Fruit fly (Drosophila melanogaster) whole organism, embryonic: ENCODE results near the gene CG6959.

Source experiments
- CG11504 ChIP-seq: fragments of 200-800 bp; sonication (Bioruptor generic); optimal IDR thresholded peaks from 3 replicates; lab custom pipeline; 2019; ENCODE audit warnings: missing biosample characterization, mild to moderate bottlenecking, missing genetic modification characterization, moderate library complexity
- CG14965 ChIP-seq: fragments of 200-800 bp; sonication (Bioruptor generic); optimal IDR thresholded peaks from 2 replicates; lab custom pipeline; 2016; ENCODE audit warnings: missing biosample characterization, missing genetic modification characterization, borderline replicate concordance
- CG1603 ChIP-seq: fragments of 200-800 bp; sonication (Bioruptor generic); optimal IDR thresholded peaks from 2 replicates; lab custom pipeline; 2019; ENCODE audit warnings: missing biosample characterization, mild to moderate bottlenecking, missing genetic modification characterization, moderate library complexity
- CG16863 ChIP-seq: fragments of 200-800 bp; sonication (Bioruptor generic); optimal IDR thresholded peaks from 3 replicates; lab custom pipeline; 2016; ENCODE audit warnings: missing biosample characterization, missing genetic modification characterization
- CG2678 ChIP-seq: fragments of 200-800 bp; sonication (Bioruptor generic); optimal IDR thresholded peaks from 3 replicates; lab custom pipeline; 2019; ENCODE audit warnings: missing biosample characterization, mild to moderate bottlenecking, missing genetic modification characterization, moderate library complexity
- CG3407 ChIP-seq: fragments of 200-800 bp; sonication (Bioruptor generic); optimal IDR thresholded peaks from 2 replicates; lab custom pipeline; 2018; ENCODE audit warnings: missing biosample characterization, mild to moderate bottlenecking, missing genetic modification characterization
- CG34224 ChIP-seq: fragments of 200-800 bp; sonication (Bioruptor generic); IDR thresholded peaks from 3 replicates; pipeline ENCODE4 v1.3.6; 2022; ENCODE audit warnings: missing biosample characterization, missing genetic modification characterization; ENCODE audit not compliant: partially characterized antibody
- CG3847 ChIP-seq: fragments of 200-800 bp; sonication (Bioruptor generic); IDR thresholded peaks from 2 replicates; pipeline ENCODE4 v1.3.6; 2022; ENCODE audit warnings: missing biosample characterization, missing genetic modification characterization
- CG42726 ChIP-seq: fragments of 200-800 bp; sonication (Bioruptor generic); IDR thresholded peaks from 2 replicates; pipeline ENCODE4 v1.3.6; 2022; ENCODE audit warnings: missing biosample characterization, missing genetic modification characterization; ENCODE audit not compliant: partially characterized antibody
- CG7839 ChIP-seq: fragments of 200-800 bp; sonication (Bioruptor generic); optimal IDR thresholded peaks from 3 replicates; lab custom pipeline; 2018; ENCODE audit warnings: missing biosample characterization, mild to moderate bottlenecking, missing genetic modification characterization, moderate library complexity
- CG8089 ChIP-seq: fragments of 200-800 bp; sonication (Bioruptor generic); optimal IDR thresholded peaks from 3 replicates; lab custom pipeline; 2016; ENCODE audit warnings: missing biosample characterization, missing genetic modification characterization
- Dll ChIP-seq: fragments of 200-800 bp; sonication (Bioruptor generic); IDR thresholded peaks from 4 replicates; pipeline ENCODE4 v1.3.6; 2022; ENCODE audit warnings: missing biosample characterization, missing genetic modification characterization; ENCODE audit not compliant: partially characterized antibody
- E2f2 ChIP-seq: fragments of 200-800 bp; sonication (Bioruptor generic); IDR thresholded peaks from 2 replicates; pipeline ENCODE4 v1.3.6; 2022; ENCODE audit warnings: missing biosample characterization, missing genetic modification characterization
- HLH4C ChIP-seq: fragments of 200-800 bp; sonication (Bioruptor generic); IDR thresholded peaks from 3 replicates; pipeline ENCODE4 v1.3.6; 2022; ENCODE audit warnings: missing biosample characterization, missing genetic modification characterization; ENCODE audit not compliant: partially characterized antibody
- HmgD ChIP-seq: fragments of 200-800 bp; sonication (Bioruptor generic); optimal IDR thresholded peaks from 3 replicates; lab custom pipeline; 2016; ENCODE audit warnings: missing biosample characterization, missing genetic modification characterization
- Hr78 ChIP-seq, 2 experiments: fragments of 200-800 bp in 1 of 2; fragments of >200 bp in 1 of 2; sonication (Bioruptor generic) in 1 of 2; optimal IDR thresholded peaks; 2 replicates each; lab custom pipeline; 2017 to 2019; ENCODE audit warnings: missing biosample characterization in 2 of 2, missing genetic modification characterization in 2 of 2, mild to moderate bottlenecking in 1 of 2, moderate library complexity in 1 of 2
- Oli ChIP-seq: fragments of 200-800 bp; sonication (Bioruptor generic); optimal IDR thresholded peaks from 2 replicates; lab custom pipeline; 2018; ENCODE audit warnings: missing biosample characterization, mild to moderate bottlenecking, missing genetic modification characterization, moderate library complexity
- Opbp ChIP-seq: fragments of 200-800 bp; sonication (Bioruptor generic); IDR thresholded peaks from 3 replicates; pipeline ENCODE4 v1.3.6; 2022; ENCODE audit warnings: missing biosample characterization, missing genetic modification characterization; ENCODE audit not compliant: partially characterized antibody
- Trl ChIP-seq, 3 experiments: fragments of >200 bp in 2 of 3; fragments of 200-800 bp in 1 of 3; sonication (Bioruptor generic) in 1 of 3; optimal IDR thresholded peaks; 2 replicates in 1 of 3; 3 replicates in 2 of 3; lab custom pipeline; 2016 to 2017; ENCODE audit warnings: missing biosample characterization in 1 of 3, missing genetic modification characterization in 1 of 3
- Vsx1 ChIP-seq: fragments of 200-800 bp; sonication (Bioruptor generic); optimal IDR thresholded peaks from 2 replicates; lab custom pipeline; 2017; ENCODE audit warnings: missing biosample characterization, mild to moderate bottlenecking, missing genetic modification characterization, missing genetic modification reagents
- ato ChIP-seq: fragments of 200-800 bp; sonication (Bioruptor generic); IDR thresholded peaks from 2 replicates; pipeline ENCODE4 v1.3.6; 2022; ENCODE audit warnings: missing biosample characterization, missing genetic modification characterization; ENCODE audit not compliant: partially characterized antibody
- az2 ChIP-seq: fragments of 200-800 bp; sonication (Bioruptor generic); optimal IDR thresholded peaks from 3 replicates; lab custom pipeline; 2016; ENCODE audit warnings: missing biosample characterization, missing genetic modification characterization
- bigmax ChIP-seq: fragments of 200-800 bp; sonication (Bioruptor generic); optimal IDR thresholded peaks from 2 replicates; lab custom pipeline; 2018; ENCODE audit warnings: missing biosample characterization, mild to moderate bottlenecking, missing genetic modification characterization
- cato ChIP-seq: fragments of 200-800 bp; sonication (Bioruptor generic); optimal IDR thresholded peaks from 2 replicates; lab custom pipeline; 2016; ENCODE audit warnings: missing biosample characterization, missing genetic modification characterization, borderline replicate concordance
- chinmo ChIP-seq: fragments of 200-800 bp; sonication (Bioruptor generic); IDR thresholded peaks from 4 replicates; pipeline ENCODE4 v1.3.6; 2022; ENCODE audit warnings: missing biosample characterization, missing genetic modification characterization; ENCODE audit not compliant: partially characterized antibody
- croc ChIP-seq: fragments of 200-800 bp; sonication (Bioruptor generic); conservative IDR thresholded peaks from 3 replicates; pipeline ENCODE4 v1.3.6; 2022; ENCODE audit warnings: missing biosample characterization, missing genetic modification characterization
- da ChIP-seq: fragments of 200-800 bp; sonication (Bioruptor generic); optimal IDR thresholded peaks from 2 replicates; lab custom pipeline; 2016; ENCODE audit warnings: missing biosample characterization, missing genetic modification characterization
- danr ChIP-seq: fragments of 200-800 bp; sonication (Bioruptor generic); IDR thresholded peaks from 2 replicates; pipeline ENCODE4 v1.3.6; 2022; ENCODE audit warnings: missing biosample characterization, missing genetic modification characterization
- dmrt99B ChIP-seq: fragments of 200-800 bp; sonication (Bioruptor generic); optimal IDR thresholded peaks from 2 replicates; lab custom pipeline; 2018; ENCODE audit warnings: missing biosample characterization, mild to moderate bottlenecking, missing genetic modification characterization, moderate library complexity
- en ChIP-seq: fragments of 200-800 bp; sonication (Bioruptor generic); optimal IDR thresholded peaks from 2 replicates; lab custom pipeline; 2016; ENCODE audit warnings: missing biosample characterization, missing genetic modification characterization
- fd96Cb ChIP-seq: fragments of 200-800 bp; sonication (Bioruptor generic); optimal IDR thresholded peaks from 2 replicates; lab custom pipeline; 2018; ENCODE audit warnings: missing biosample characterization, mild to moderate bottlenecking, missing genetic modification characterization, moderate library complexity
- ham ChIP-seq: fragments of 200-800 bp; sonication (Bioruptor generic); IDR thresholded peaks from 2 replicates; pipeline ENCODE4 v1.3.6; 2022; ENCODE audit warnings: missing biosample characterization, missing genetic modification characterization
- hbn ChIP-seq: fragments of 200-800 bp; sonication (Bioruptor generic); IDR thresholded peaks from 2 replicates; pipeline ENCODE4 v1.3.6; 2022; ENCODE audit warnings: missing biosample characterization, missing genetic modification characterization; ENCODE audit not compliant: partially characterized antibody
- jumu ChIP-seq: fragments of 200-800 bp; sonication (Bioruptor generic); optimal IDR thresholded peaks from 3 replicates; lab custom pipeline; 2016; ENCODE audit warnings: missing biosample characterization, missing genetic modification characterization
- kay ChIP-seq: fragments of 200-800 bp; sonication (Bioruptor generic); optimal IDR thresholded peaks from 2 replicates; lab custom pipeline; 2016; ENCODE audit warnings: missing biosample characterization, missing genetic modification characterization
- lab ChIP-seq: fragments of 200-800 bp; sonication (Bioruptor generic); optimal IDR thresholded peaks from 3 replicates; lab custom pipeline; 2017; ENCODE audit warnings: missing biosample characterization, missing genetic modification characterization, mild to moderate bottlenecking, moderate library complexity, missing genetic modification reagents
- nau ChIP-seq: fragments of 200-800 bp; sonication (Bioruptor generic); optimal IDR thresholded peaks from 3 replicates; lab custom pipeline; 2017; ENCODE audit warnings: missing biosample characterization, mild to moderate bottlenecking, missing genetic modification characterization, missing genetic modification reagents
- pita ChIP-seq: fragments of 200-800 bp; sonication (Bioruptor generic); optimal IDR thresholded peaks from 2 replicates; lab custom pipeline; 2017; ENCODE audit warnings: missing biosample characterization, mild to moderate bottlenecking, missing genetic modification characterization
- prd ChIP-seq, 3 experiments: fragments of >200 bp in 2 of 3; fragments of 200-800 bp in 1 of 3; sonication (Bioruptor generic) in 1 of 3; optimal IDR thresholded peaks in 2 of 3; IDR thresholded peaks in 1 of 3; 2 replicates in 2 of 3; 3 replicates in 1 of 3; pipeline versions ENCODE4 v1.3.6 to Lab custom; 2017 to 2022; ENCODE audit warnings: missing biosample characterization in 1 of 3, missing genetic modification characterization in 1 of 3
- rib ChIP-seq: fragments of 200-800 bp; sonication (Bioruptor generic); IDR thresholded peaks from 2 replicates; pipeline ENCODE4 v1.3.6; 2022; ENCODE audit warnings: missing biosample characterization, missing genetic modification characterization
- run ChIP-seq: fragments of 200-800 bp; sonication (Bioruptor generic); optimal IDR thresholded peaks from 3 replicates; lab custom pipeline; 2018; ENCODE audit warnings: missing biosample characterization, mild to moderate bottlenecking, missing genetic modification characterization
- sd ChIP-seq: fragments of 200-800 bp; sonication (Bioruptor generic); optimal IDR thresholded peaks from 3 replicates; lab custom pipeline; 2018; ENCODE audit warnings: missing biosample characterization, mild to moderate bottlenecking, missing genetic modification characterization, moderate library complexity
- seq ChIP-seq: fragments of 200-800 bp; sonication (Bioruptor generic); IDR thresholded peaks from 2 replicates; pipeline ENCODE4 v1.3.6; 2022; ENCODE audit warnings: missing biosample characterization, missing genetic modification characterization
- stwl ChIP-seq: fragments of 200-800 bp; sonication (Bioruptor generic); optimal IDR thresholded peaks from 3 replicates; lab custom pipeline; 2018; ENCODE audit warnings: missing biosample characterization, mild to moderate bottlenecking, missing genetic modification characterization, moderate library complexity
- tap ChIP-seq: fragments of 200-800 bp; optimal IDR thresholded peaks from 3 replicates; lab custom pipeline; 2019; ENCODE audit warnings: missing biosample characterization, mild to moderate bottlenecking, missing genetic modification characterization, moderate library complexity
- zen2 ChIP-seq: fragments of 200-800 bp; sonication (Bioruptor generic); IDR thresholded peaks from 3 replicates; pipeline ENCODE4 v1.3.6; 2022; ENCODE audit warnings: missing biosample characterization, missing genetic modification characterization; ENCODE audit not compliant: partially characterized antibody

Gene CG6959

DNA sequence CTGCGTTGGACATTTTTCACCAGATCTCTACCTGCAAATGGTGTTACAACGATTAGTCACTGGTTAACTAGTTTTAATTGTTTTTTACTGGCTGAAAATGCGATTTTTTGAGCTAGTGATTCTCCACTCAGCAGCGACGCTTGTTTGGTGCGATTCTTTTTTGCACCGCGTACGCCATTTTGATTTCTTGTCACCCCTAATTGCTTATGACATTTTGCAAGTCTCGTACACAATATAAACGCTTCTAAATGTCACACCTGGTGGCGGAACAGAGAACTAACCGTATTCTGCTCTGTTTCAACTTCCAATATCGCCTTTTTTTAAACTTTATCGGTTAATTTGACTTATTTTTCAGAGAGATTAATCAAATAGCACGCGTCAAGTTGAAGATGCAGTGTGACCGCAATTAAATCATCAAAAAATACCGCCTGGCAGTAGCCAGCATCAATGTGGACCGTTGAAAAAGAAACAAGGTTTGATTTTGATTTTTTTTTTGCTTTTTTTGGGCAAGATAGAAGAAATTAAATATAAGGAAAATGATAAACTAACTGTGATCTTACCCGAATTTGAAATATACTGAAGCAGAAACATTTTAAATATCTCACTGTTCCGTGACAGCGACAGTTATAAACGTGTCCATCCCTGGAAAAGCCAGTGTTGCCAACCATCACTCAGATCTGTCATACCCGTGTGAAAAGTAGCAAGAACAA lies 50.2 kb downstream of the CG6959 start, which contains the start of the genes COX5A and glo (continued):
- TF ChIP-seq kay (GFP tag; lab: Kevin White, UChicago) (peak; percentile 81), CG16863 (peak; percentile 80), ham (GFP tag; lab: Robert Waterston, UW) (peak; percentile 47; the same call in 1 of the 2 replicates), Trl (optimal IDR thresholded peaks at IDR 0.05; lab: Kevin White, UChicago) (no peak), Trl (GFP tag; optimal IDR thresholded peaks at IDR 0.05; lab: Kevin White, UChicago) (peak; percentile 89), Hr78 (GFP tag; optimal IDR thresholded peaks at IDR 0.05; lab: Kevin White, UChicago) (no peak), run (tag; lab: Kevin White, UChicago) (no peak), CG3847 (GFP tag; lab: Robert Waterston, UW) (peak; percentile 77), chinmo (GFP tag; lab: Robert Waterston, UW) (0 out of 4 replicates have a peak, but pooled peaks have one; percentile 33), lab (GFP tag; lab: Kevin White, UChicago) (peak; percentile 84), CG34224 (GFP tag; lab: Robert Waterston, UW) (no peak), ato (GFP tag; lab: Robert Waterston, UW) (no peak), CG42726 (GFP tag; lab: Robert Waterston, UW) (no peak), jumu (GFP tag; lab: Kevin White, UChicago) (peak; percentile 89), danr (GFP tag; lab: Robert Waterston, UW) (no peak), cato (GFP tag; lab: Kevin White, UChicago) (peak; percentile 22), bigmax (GFP tag; lab: Kevin White, UChicago) (no peak), sd (tag; lab: Kevin White, UChicago) (no peak), zen2 (GFP tag; lab: Robert Waterston, UW) (no peak), seq (GFP tag; lab: Robert Waterston, UW) (no peak), Vsx1 (no peak), hbn (GFP tag; lab: Robert Waterston, UW) (no peak), rib (GFP tag; lab: Robert Waterston, UW) (peak; percentile 45; the same call in 1 of the 2 replicates), Dll (peak; percentile 39; the same call in 2 of the 4 replicates), croc (GFP tag; lab: Robert Waterston, UW) (peak; percentile 63), HLH4C (GFP tag; lab: Robert Waterston, UW) (no peak), CG8089 (peak; percentile 64), Oli (tag; lab: Kevin White, UChicago) (peak; percentile 53), CG1603 (peak; percentile 86), dmrt99B (tag; lab: Kevin White, UChicago) (no peak), CG14965 (GFP tag; lab: Kevin White, UChicago) (no peak), prd (optimal IDR thresholded peaks at IDR 0.05; lab: Kevin White, UChicago) (no peak), prd (GFP tag; IDR thresholded peaks at IDR 0.05; lab: Robert Waterston, UW) (peak; percentile 86), az2 (GFP tag; lab: Kevin White, UChicago) (peak; percentile 76), pita (GFP tag; lab: Kevin White, UChicago) (no peak), en (peak; percentile 69), HmgD (GFP tag; lab: Kevin White, UChicago) (peak; percentile 90), tap (tag; lab: Kevin White, UChicago) (peak; percentile 33), CG11504 (no peak), CG2678 (tag; lab: Kevin White, UChicago) (peak; percentile 75), CG7839 (peak; percentile 76), Opbp (GFP tag; lab: Robert Waterston, UW) (no peak), da (GFP tag; lab: Kevin White, UChicago) (peak; percentile 44), nau (GFP tag; lab: Kevin White, UChicago) (peak; percentile 12), E2f2 (GFP tag; lab: Robert Waterston, UW) (peak; percentile 56; the same call in 1 of the 2 replicates), CG3407 (peak; percentile 48), stwl (tag; lab: Kevin White, UChicago) (peak; percentile 67), fd96Cb (tag; lab: Kevin White, UChicago) (peak; percentile 52)
